Worm (Caenorhabditis elegans): ENCODE results near the gene F17C8.7.

The F17C8.7 gene

DNA sequence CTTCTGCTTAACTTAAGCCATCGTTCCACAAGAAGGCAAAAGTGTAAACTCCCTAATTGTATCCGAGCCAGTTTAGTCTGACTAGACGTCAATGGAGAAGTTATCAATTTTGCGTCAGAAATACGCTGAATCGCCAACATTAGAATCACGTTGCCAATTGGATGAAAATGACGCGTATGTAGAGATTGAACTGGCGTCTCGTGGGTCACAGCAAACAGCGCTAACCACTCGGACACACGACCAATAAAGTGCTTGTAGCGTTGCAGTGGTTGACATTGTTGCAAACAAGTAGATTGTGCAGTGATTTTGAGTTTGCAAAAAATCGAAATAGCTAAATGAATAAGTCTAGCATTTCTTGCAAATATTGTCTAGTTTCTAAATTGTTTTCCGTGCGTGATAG, 45.9 kb upstream of the F17C8.7 start (continued):
- TF ChIP-seq rpc-1 (optimal IDR thresholded peaks at IDR 0.05) (peak; percentile 91), rpc-1 (tag; optimal IDR thresholded peaks at IDR 0.05) (peak; percentile 100), xnd-1 (tag; optimal IDR thresholded peaks at IDR 0.05) (peak; percentile 26), lsl-1 (GFP tag; optimal IDR thresholded peaks at IDR 0.05) (peak; percentile 67), efl-1 (GFP tag; optimal IDR thresholded peaks at IDR 0.05) (peak; percentile 40), mxl-1 (tag; optimal IDR thresholded peaks at IDR 0.05) (peak; percentile 92), egrh-3 (GFP tag; IDR thresholded peaks at IDR 0.05) (peak; percentile 28; the same call in 1 of the 2 replicates)

DNA sequence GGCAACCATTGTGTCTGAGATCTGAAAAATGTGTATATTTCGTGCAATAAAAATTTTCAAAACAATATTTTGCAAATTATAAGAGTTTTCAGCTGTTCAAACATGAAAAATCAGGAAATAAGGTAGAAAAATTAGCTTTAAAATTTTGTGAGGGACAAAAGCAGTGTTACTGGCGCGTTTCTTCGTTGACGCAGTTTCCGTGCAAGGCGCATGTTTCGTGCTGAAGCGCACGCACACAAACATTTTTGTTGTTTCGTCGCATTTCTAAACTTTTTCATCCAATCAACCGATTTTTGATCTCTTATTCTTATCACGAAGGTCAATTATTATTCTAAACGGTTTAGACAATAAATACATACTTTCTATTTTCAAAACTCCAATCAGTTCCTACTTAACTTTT, 42.3 kb upstream of the F17C8.7 start, which contains the start of gene nifk-1:
TSS of gene nifk-1 (minus strand) at position 27 of the 400 bp plus-strand sequence.
- TF ChIP-seq dox-1 (GFP tag; IDR thresholded peaks at IDR 0.05): peak; percentile 84
- no peak for TF ChIP-seq Y53G8AR.9 (GFP tag; conservative IDR thresholded peaks at IDR 0.05)
- peak; percentile 65 for TF ChIP-seq madf-6 (GFP tag; IDR thresholded peaks at IDR 0.05)
- no peak for TF ChIP-seq nfya-2 (GFP tag; IDR thresholded peaks at IDR 0.05)
- TF ChIP-seq B0035.1 (tag; optimal IDR thresholded peaks at IDR 0.05): no peak
- TF ChIP-seq lir-1 (GFP tag; conservative IDR thresholded peaks at IDR 0.05): no peak
- no peak for TF ChIP-seq ceh-79 (tag; optimal IDR thresholded peaks at IDR 0.05)
- no peak for TF ChIP-seq T26A5.8 (tag; optimal IDR thresholded peaks at IDR 0.05)
- TF ChIP-seq lsl-1 (GFP tag; optimal IDR thresholded peaks at IDR 0.05): peak; percentile 66
- TF ChIP-seq pbrm-1 (GFP tag; IDR thresholded peaks at IDR 0.05): 0 out of 2 replicates have a peak, but pooled peaks have one; percentile 54
- TF ChIP-seq nhr-27 (tag; optimal IDR thresholded peaks at IDR 0.05): no peak
- TF ChIP-seq efl-1 (GFP tag; optimal IDR thresholded peaks at IDR 0.05): peak; percentile 56
- no peak for TF ChIP-seq atf-7 (tag; optimal IDR thresholded peaks at IDR 0.05)
- TF ChIP-seq F55B11.4 (tag; optimal IDR thresholded peaks at IDR 0.05; ENCODE audit: borderline replicate concordance, insufficient read depth): no peak
- no peak for TF ChIP-seq lag-1 (GFP tag; IDR thresholded peaks at IDR 0.05)
- peak; percentile 46 for TF ChIP-seq tbp1 (GFP tag; optimal IDR thresholded peaks at IDR 0.05)
- TF ChIP-seq athp-1 (tag; optimal IDR thresholded peaks at IDR 0.05): no peak
- no peak for TF ChIP-seq K11D2.4 (GFP tag; IDR thresholded peaks at IDR 0.05)
- peak; percentile 56; the same call in 1 of the 2 replicates for TF ChIP-seq nfyb-1 (GFP tag; IDR thresholded peaks at IDR 0.05)
- TF ChIP-seq gei-17 (GFP tag; optimal IDR thresholded peaks at IDR 0.05): no peak
- TF ChIP-seq hsf-1 (GFP tag; IDR thresholded peaks at IDR 0.05): no peak
- TF ChIP-seq dpl-1 (GFP tag; optimal IDR thresholded peaks at IDR 0.05): peak; percentile 34
- no peak for TF ChIP-seq nhr-179 (tag; optimal IDR thresholded peaks at IDR 0.05)
- TF ChIP-seq Y95B8A.8 (GFP tag; IDR thresholded peaks at IDR 0.05): no peak
- peak; percentile 3 for TF ChIP-seq tlf-1 (GFP tag; optimal IDR thresholded peaks at IDR 0.05)
- no peak for TF ChIP-seq sea-2 (GFP tag; IDR thresholded peaks at IDR 0.05)
- TF ChIP-seq egl-44 (GFP tag; IDR thresholded peaks at IDR 0.05): no peak
- TF ChIP-seq sptf-2 (GFP tag; optimal IDR thresholded peaks at IDR 0.05): no peak
- TF ChIP-seq sdz-38 (tag; optimal IDR thresholded peaks at IDR 0.05): no peak
- TF ChIP-seq madf-3 (GFP tag; IDR thresholded peaks at IDR 0.05): 0 out of 2 replicates have a peak, but pooled peaks have one; percentile 14
- no peak for TF ChIP-seq rcor-1 (GFP tag; IDR thresholded peaks at IDR 0.05)
- peak; percentile 73 for TF ChIP-seq lin-54 (GFP tag; optimal IDR thresholded peaks at IDR 0.05)
- no peak for TF ChIP-seq pha-4 (tag; optimal IDR thresholded peaks at IDR 0.05)
- TF ChIP-seq madf-10 (tag; optimal IDR thresholded peaks at IDR 0.05): no peak
- TF ChIP-seq F57A8.1 (GFP tag; optimal IDR thresholded peaks at IDR 0.05): no peak
- no peak for TF ChIP-seq lsy-27 (tag; optimal IDR thresholded peaks at IDR 0.05; ENCODE audit: borderline replicate concordance, insufficient read depth)
- no peak for TF ChIP-seq rpc-1 (optimal IDR thresholded peaks at IDR 0.05)
- TF ChIP-seq rpc-1 (tag; optimal IDR thresholded peaks at IDR 0.05): no peak
- TF ChIP-seq lin-40 (tag; optimal IDR thresholded peaks at IDR 0.05): peak; percentile 55
- TF ChIP-seq snpc-4 (GFP tag; optimal IDR thresholded peaks at IDR 0.05): no peak
- TF ChIP-seq snpc-4 (tag; optimal IDR thresholded peaks at IDR 0.05): peak in 3 of 4 experiments; percentile 28 to 69 (median 68)
- TF ChIP-seq mcd-1 (GFP tag; IDR thresholded peaks at IDR 0.05): peak; percentile 67
- 0 out of 2 replicates have a peak, but pooled peaks have one; percentile 28 for TF ChIP-seq B0336.3 (GFP tag; IDR thresholded peaks at IDR 0.05)
- no peak for TF ChIP-seq hlh-26 (GFP tag; conservative IDR thresholded peaks at IDR 0.05)
- TF ChIP-seq egrh-3 (GFP tag; IDR thresholded peaks at IDR 0.05): no peak
- no peak for TF ChIP-seq mxl-1 (tag; optimal IDR thresholded peaks at IDR 0.05)
